Worm (Caenorhabditis elegans) whole organism, L3 larva: ENCODE measurements around the gene F43G6.17.

Source experiments
- R02D3.7 ChIP-seq: fragments of 150-350 bp; optimal IDR thresholded peaks from 2 replicates; lab custom pipeline; 2014; ENCODE audit warnings: missing biosample characterization, missing genetic modification characterization
- ama-1 ChIP-seq: fragments of 150-350 bp; optimal IDR thresholded peaks from 2 replicates; lab custom pipeline; 2018
- ceh-28 ChIP-seq: fragments of 150-350 bp; optimal IDR thresholded peaks from 2 replicates; lab custom pipeline; 2014; ENCODE audit warnings: missing biosample characterization, missing genetic modification reagents, missing genetic modification characterization
- ceh-82 ChIP-seq: fragments of 150-350 bp; optimal IDR thresholded peaks from 2 replicates; lab custom pipeline; 2014; ENCODE audit warnings: missing biosample characterization, missing genetic modification characterization
- ceh-9 ChIP-seq: sonication (generic microtip); optimal IDR thresholded peaks from 2 replicates; lab custom pipeline; 2018; ENCODE audit warnings: missing biosample characterization, missing genetic modification characterization
- egl-27 ChIP-seq: sonication (generic microtip); optimal IDR thresholded peaks from 4 replicates; lab custom pipeline; 2017; ENCODE audit warnings: missing biosample characterization, missing genetic modification reagents, missing genetic modification characterization
- egl-5 ChIP-seq: fragments of 150-350 bp; optimal IDR thresholded peaks from 2 replicates; lab custom pipeline; 2017; ENCODE audit warnings: missing biosample characterization, missing genetic modification reagents, missing genetic modification characterization, inconsistent platforms
- elt-1 ChIP-seq: fragments of 150-350 bp; optimal IDR thresholded peaks from 2 replicates; lab custom pipeline; 2014; ENCODE audit warnings: missing biosample characterization, missing genetic modification characterization
- elt-2 ChIP-seq: sonication (generic microtip); optimal IDR thresholded peaks from 2 replicates; lab custom pipeline; 2016; ENCODE audit warnings: missing genetic modification reagents, mild to moderate bottlenecking, missing genetic modification characterization, missing compliant biosample characterization
- eor-1 ChIP-seq, 2 experiments: fragments of 150-350 bp; optimal IDR thresholded peaks; 2 replicates each; lab custom pipeline; 2014 to 2018; ENCODE audit warnings: missing biosample characterization in 2 of 2, missing genetic modification characterization in 2 of 2
- fos-1 ChIP-seq: fragments of 150-350 bp; optimal IDR thresholded peaks from 2 replicates; lab custom pipeline; 2014; ENCODE audit warnings: missing biosample characterization, missing genetic modification characterization
- hmg-11 ChIP-seq: sonication (generic microtip); optimal IDR thresholded peaks from 2 replicates; lab custom pipeline; 2016; ENCODE audit warnings: missing genetic modification characterization, missing compliant biosample characterization
- jun-1 ChIP-seq: fragments of 150-350 bp; optimal IDR thresholded peaks from 2 replicates; lab custom pipeline; 2014; ENCODE audit warnings: missing biosample characterization, missing genetic modification reagents, missing genetic modification characterization
- lin-15B ChIP-seq: fragments of 150-350 bp; optimal IDR thresholded peaks from 2 replicates; lab custom pipeline; 2014; ENCODE audit warnings: missing biosample characterization, missing genetic modification characterization
- lin-39 ChIP-seq: fragments of 150-350 bp; optimal IDR thresholded peaks from 2 replicates; lab custom pipeline; 2018; ENCODE audit warnings: missing biosample characterization, missing genetic modification reagents, missing genetic modification characterization
- lsy-12 ChIP-seq: sonication (generic microtip); optimal IDR thresholded peaks from 2 replicates; lab custom pipeline; 2016; ENCODE audit warnings: mild to moderate bottlenecking, missing genetic modification characterization, missing compliant biosample characterization
- mdl-1 ChIP-seq: fragments of 150-350 bp; optimal IDR thresholded peaks from 2 replicates; lab custom pipeline; 2014; ENCODE audit warnings: missing biosample characterization, missing genetic modification characterization
- mml-1 ChIP-seq: fragments of 150-350 bp; sonication (generic microtip); optimal IDR thresholded peaks from 3 replicates; lab custom pipeline; 2014; ENCODE audit warnings: missing biosample characterization, missing genetic modification characterization
- nfya-1 ChIP-seq: sonication (generic microtip); optimal IDR thresholded peaks from 2 replicates; lab custom pipeline; 2017; ENCODE audit warnings: missing genetic modification characterization, mild to moderate bottlenecking, missing compliant biosample characterization, antibody characterized with exemption, moderate library complexity; ENCODE audit not compliant: insufficient read depth
- nhr-11 ChIP-seq: fragments of 150-350 bp; optimal IDR thresholded peaks from 2 replicates; lab custom pipeline; 2014; ENCODE audit warnings: missing biosample characterization, missing genetic modification characterization
- nhr-12 ChIP-seq: fragments of 150-350 bp; optimal IDR thresholded peaks from 2 replicates; lab custom pipeline; 2014; ENCODE audit warnings: missing biosample characterization, missing genetic modification characterization
- nhr-23 ChIP-seq: fragments of 150-350 bp; optimal IDR thresholded peaks from 2 replicates; lab custom pipeline; 2014; ENCODE audit warnings: missing biosample characterization, missing genetic modification reagents, missing genetic modification characterization
- nhr-237 ChIP-seq: fragments of 150-350 bp; optimal IDR thresholded peaks from 2 replicates; lab custom pipeline; 2014; ENCODE audit warnings: missing biosample characterization, missing genetic modification characterization
- nhr-43 ChIP-seq: sonication (generic microtip); optimal IDR thresholded peaks from 2 replicates; lab custom pipeline; 2016; ENCODE audit warnings: mild to moderate bottlenecking, missing genetic modification characterization, missing compliant biosample characterization; ENCODE audit not compliant: poor library complexity, severe bottlenecking
- nhr-67 ChIP-seq: fragments of 150-350 bp; optimal IDR thresholded peaks from 2 replicates; lab custom pipeline; 2014; ENCODE audit warnings: missing biosample characterization, missing genetic modification characterization
- nhr-77 ChIP-seq: fragments of 150-350 bp; optimal IDR thresholded peaks from 2 replicates; lab custom pipeline; 2014; ENCODE audit warnings: missing biosample characterization, missing genetic modification characterization
- pha-4 ChIP-seq: fragments of 150-350 bp; optimal IDR thresholded peaks from 2 replicates; lab custom pipeline; 2014; ENCODE audit warnings: missing biosample characterization, missing genetic modification reagents, missing genetic modification characterization
- pqm-1 ChIP-seq: fragments of 150-350 bp; optimal IDR thresholded peaks from 2 replicates; lab custom pipeline; 2017; ENCODE audit warnings: missing biosample characterization, missing genetic modification characterization, inconsistent platforms
- sea-2 ChIP-seq: fragments of 150-350 bp; sonication (generic microtip); optimal IDR thresholded peaks from 4 replicates; lab custom pipeline; 2014; ENCODE audit warnings: missing biosample characterization, missing genetic modification reagents, missing genetic modification characterization
- snpc-4 ChIP-seq: fragments of 150-350 bp; optimal IDR thresholded peaks from 2 replicates; lab custom pipeline; 2014; ENCODE audit warnings: missing biosample characterization, missing genetic modification characterization
- tbx-2 ChIP-seq: sonication (generic microtip); optimal IDR thresholded peaks from 2 replicates; lab custom pipeline; 2016; ENCODE audit warnings: mild to moderate bottlenecking, missing genetic modification characterization, missing compliant biosample characterization
- unc-39 ChIP-seq: sonication (generic microtip); optimal IDR thresholded peaks from 4 replicates; lab custom pipeline; 2017; ENCODE audit warnings: missing biosample characterization, missing genetic modification characterization
- unc-62 ChIP-seq: fragments of 150-350 bp; sonication (generic microtip); optimal IDR thresholded peaks from 4 replicates; lab custom pipeline; 2014; ENCODE audit warnings: missing biosample characterization, missing genetic modification reagents, missing genetic modification characterization
- zag-1 ChIP-seq: fragments of 150-350 bp; optimal IDR thresholded peaks from 2 replicates; lab custom pipeline; 2014; ENCODE audit warnings: missing biosample characterization, missing genetic modification characterization
- ztf-11 ChIP-seq: fragments of 150-350 bp; optimal IDR thresholded peaks from 2 replicates; lab custom pipeline; 2014; ENCODE audit warnings: missing biosample characterization, missing genetic modification characterization

Gene F43G6.17

ce11 chrII:11798737-11799136 lies 3.8 kb upstream of the F43G6.17 start, which contains the start of gene hda-5:
hda-5 (plus strand) TSS chrII:11799037.
- TF ChIP-seq ztf-11 (tag; lab: Kevin White, UChicago): no peak
- TF ChIP-seq hmg-11: no peak
- no peak for TF ChIP-seq eor-1 (tag; optimal IDR thresholded peaks at IDR 0.05; lab: Kevin White, UChicago)
- TF ChIP-seq egl-5 (tag; lab: Kevin White, UChicago): no peak
- TF ChIP-seq snpc-4 (tag; lab: Kevin White, UChicago): no peak
- TF ChIP-seq nhr-67: no peak
- no peak for TF ChIP-seq nhr-23 (tag; lab: Kevin White, UChicago)
- no peak for TF ChIP-seq lin-15B (tag; lab: Kevin White, UChicago)
- no peak for TF ChIP-seq nhr-77
- TF ChIP-seq ama-1 (lab: Kevin White, UChicago): no peak
- no peak for TF ChIP-seq nhr-237 (tag; lab: Kevin White, UChicago)
- TF ChIP-seq egl-27 (tag; lab: Kevin White, UChicago): no peak
- no peak for TF ChIP-seq mdl-1 (tag; lab: Kevin White, UChicago)
- no peak for TF ChIP-seq jun-1 (tag; lab: Kevin White, UChicago)

ce11 chrII:11806256-11806655 lies 3.7 kb downstream of the F43G6.17 start, which contains the start of gene jmjd-1.1:
jmjd-1.1 (plus strand) TSS chrII:11806556.
- no peak for TF ChIP-seq egl-27 (tag; lab: Kevin White, UChicago)
- no peak for TF ChIP-seq egl-5 (tag; lab: Kevin White, UChicago)
- no peak for TF ChIP-seq R02D3.7 (tag; lab: Kevin White, UChicago)

ce11 chrII:11808979-11809378 lies 6.4 kb downstream of the F43G6.17 start, which contains the start of gene F43G6.10:
F43G6.10 (plus strand) TSS chrII:11809349.
- no peak for TF ChIP-seq egl-5 (tag; lab: Kevin White, UChicago)
- TF ChIP-seq ztf-11 (tag; lab: Kevin White, UChicago): no peak
- TF ChIP-seq pqm-1 (tag; lab: Kevin White, UChicago): no peak
- TF ChIP-seq pha-4: no peak
- no peak for TF ChIP-seq ama-1 (lab: Kevin White, UChicago)
- TF ChIP-seq hmg-11: no peak
- TF ChIP-seq jun-1 (tag; lab: Kevin White, UChicago): no peak
- TF ChIP-seq nhr-12 (tag; lab: Kevin White, UChicago): no peak
- TF ChIP-seq elt-2: no peak
- no peak for TF ChIP-seq nhr-11 (tag; lab: Kevin White, UChicago)
- no peak for TF ChIP-seq fos-1 (tag; lab: Kevin White, UChicago)
- no peak for TF ChIP-seq nhr-43 (tag; lab: Kevin White, UChicago)
- TF ChIP-seq nfya-1 (tag; lab: Kevin White, UChicago): no peak
- TF ChIP-seq elt-1 (tag; lab: Kevin White, UChicago): no peak
- TF ChIP-seq ceh-9: no peak
- no peak for TF ChIP-seq sea-2
- no peak for TF ChIP-seq mml-1

- TF ChIP-seq nfya-1 (tag; lab: Kevin White, UChicago): no peak
- no peak for TF ChIP-seq fos-1 (tag; lab: Kevin White, UChicago)
- TF ChIP-seq ceh-82 (tag; lab: Kevin White, UChicago): no peak
- TF ChIP-seq nhr-43 (tag; lab: Kevin White, UChicago): no peak
- TF ChIP-seq lsy-12 (tag; lab: Kevin White, UChicago): no peak
- no peak for TF ChIP-seq lin-39 (tag; lab: Kevin White, UChicago)
- TF ChIP-seq eor-1 (tag; optimal IDR thresholded peaks at IDR 0.05; lab: Kevin White, UChicago): no peak
- TF ChIP-seq nhr-23 (tag; lab: Kevin White, UChicago): no peak
- TF ChIP-seq unc-39 (tag; lab: Kevin White, UChicago): no peak
- TF ChIP-seq unc-62: no peak
Measured at ce11 chrII:11810436-11810835, 7.9 kb downstream of the F43G6.17 start, which contains the start of gene F43G6.7. F43G6.7 (plus strand) TSS chrII:11810790.

ce11 chrII:11811241-11811640 lies 8.7 kb downstream of the F43G6.17 start:
- TF ChIP-seq zag-1 (tag; lab: Kevin White, UChicago): no peak
- no peak for TF ChIP-seq ceh-28 (tag; lab: Kevin White, UChicago)
- no peak for TF ChIP-seq tbx-2 (tag; lab: Kevin White, UChicago)
- no peak for TF ChIP-seq unc-62
- no peak for TF ChIP-seq R02D3.7 (tag; lab: Kevin White, UChicago)
- TF ChIP-seq, all 47 proteins: peak for 0
